Fruit fly (Drosophila melanogaster) Kc167 (cell line): Measurements from ENCODE around the gene CG15404.

Experiments
- Myc ChIP-seq: fragments of >200 bp; optimal IDR thresholded peaks from 2 replicates; lab custom pipeline; 2017; ENCODE audit warnings: missing external identifiers
- Sin3A ChIP-seq: fragments of >200 bp; optimal IDR thresholded peaks from 2 replicates; lab custom pipeline; 2018; ENCODE audit warnings: missing external identifiers
- h ChIP-seq: fragments of >200 bp; optimal IDR thresholded peaks from 3 replicates; lab custom pipeline; 2018; ENCODE audit warnings: missing external identifiers
- insv ChIP-seq: fragments of >200 bp; optimal IDR thresholded peaks from 3 replicates; lab custom pipeline; 2018; ENCODE audit warnings: missing external identifiers
- psq ChIP-seq: fragments of >200 bp; optimal IDR thresholded peaks from 2 replicates; lab custom pipeline; 2017; ENCODE audit warnings: missing external identifiers
- ttk ChIP-seq: sonication (Bioruptor generic); optimal IDR thresholded peaks from 2 replicates; lab custom pipeline; 2017; ENCODE audit warnings: missing external identifiers

CG15404 gene

dm6 chr2L:3173740-3174139, at the start of gene CG15404, which contains the start of gene CG31698:
CG15404 (plus strand) TSS chr2L:3173972.
CG31698 (minus strand) TSS chr2L:3173840.
- no peak for TF ChIP-seq insv (lab: Kevin White, UChicago)
- TF ChIP-seq Sin3A (lab: Kevin White, UChicago), result no peak
- no peak for TF ChIP-seq psq (lab: Kevin White, UChicago)
- TF ChIP-seq ttk (lab: Kevin White, UChicago), result no peak
- no peak for TF ChIP-seq h
- TF ChIP-seq Myc, result no peak

- no peak for TF ChIP-seq Sin3A (lab: Kevin White, UChicago)
- TF ChIP-seq psq (lab: Kevin White, UChicago), result no peak
- TF ChIP-seq h, result no peak
Measured at dm6 chr2L:3124500-3124977, 49.2 kb upstream of the CG15404 start.

- TF ChIP-seq psq (lab: Kevin White, UChicago) (no peak), insv (lab: Kevin White, UChicago) (no peak), Sin3A (lab: Kevin White, UChicago) (no peak), h (no peak)
Measured at dm6 chr2L:3127813-3128212, 46.0 kb upstream of the CG15404 start.

- no peak for TF ChIP-seq psq (lab: Kevin White, UChicago)
- no peak for TF ChIP-seq h
- TF ChIP-seq Sin3A (lab: Kevin White, UChicago), result no peak
- TF ChIP-seq Myc, result no peak
Measured at dm6 chr2L:3128335-3128734, 45.4 kb upstream of the CG15404 start, which contains the start of gene CG15403. CG15403 (plus strand) TSS chr2L:3128635.

dm6 chr2L:3130417-3130816, 43.4 kb upstream of the CG15404 start:
- TF ChIP-seq h (no peak), ttk (lab: Kevin White, UChicago) (no peak), insv (lab: Kevin White, UChicago) (no peak), psq (lab: Kevin White, UChicago) (no peak), Myc (no peak), Sin3A (lab: Kevin White, UChicago) (no peak)

dm6 chr2L:3131641-3132040, 42.1 kb upstream of the CG15404 start:
- TF ChIP-seq insv (lab: Kevin White, UChicago), result no peak
- no peak for TF ChIP-seq ttk (lab: Kevin White, UChicago)
- TF ChIP-seq Sin3A (lab: Kevin White, UChicago), result no peak
- TF ChIP-seq Myc, result no peak
- no peak for TF ChIP-seq psq (lab: Kevin White, UChicago)
- TF ChIP-seq h, result no peak

- TF ChIP-seq ttk (lab: Kevin White, UChicago), result no peak
- TF ChIP-seq Sin3A (lab: Kevin White, UChicago), result no peak
- no peak for TF ChIP-seq psq (lab: Kevin White, UChicago)
- no peak for TF ChIP-seq insv (lab: Kevin White, UChicago)
- TF ChIP-seq h, result no peak
- TF ChIP-seq Myc, result no peak
Measured at dm6 chr2L:3143908-3144307, 29.9 kb upstream of the CG15404 start.

- TF ChIP-seq Myc (no peak), Sin3A (lab: Kevin White, UChicago) (no peak), ttk (lab: Kevin White, UChicago) (no peak), psq (lab: Kevin White, UChicago) (no peak), insv (lab: Kevin White, UChicago) (no peak), h (no peak)
Measured at dm6 chr2L:3144709-3145108, 29.1 kb upstream of the CG15404 start, which contains the start of gene toc. toc (minus strand) TSS chr2L:3144786.

dm6 chr2L:3145470-3145869, 28.3 kb upstream of the CG15404 start, which contains the start of gene ND-B14.5B:
ND-B14.5B (minus strand) TSS chr2L:3145848.
- no peak for TF ChIP-seq ttk (lab: Kevin White, UChicago)
- TF ChIP-seq Myc, result no peak
- TF ChIP-seq insv (lab: Kevin White, UChicago), result no peak
- no peak for TF ChIP-seq Sin3A (lab: Kevin White, UChicago)
- TF ChIP-seq h, result no peak
- TF ChIP-seq psq (lab: Kevin White, UChicago), result no peak

- no peak for TF ChIP-seq Sin3A (lab: Kevin White, UChicago)
- no peak for TF ChIP-seq insv (lab: Kevin White, UChicago)
- no peak for TF ChIP-seq Myc
- no peak for TF ChIP-seq psq (lab: Kevin White, UChicago)
- no peak for TF ChIP-seq ttk (lab: Kevin White, UChicago)
- TF ChIP-seq h, result no peak
Measured at dm6 chr2L:3145897-3146296, 27.9 kb upstream of the CG15404 start.

- TF ChIP-seq psq (lab: Kevin White, UChicago), result no peak
- no peak for TF ChIP-seq ttk (lab: Kevin White, UChicago)
- no peak for TF ChIP-seq Myc
- no peak for TF ChIP-seq insv (lab: Kevin White, UChicago)
- no peak for TF ChIP-seq h
- no peak for TF ChIP-seq Sin3A (lab: Kevin White, UChicago)
Measured at dm6 chr2L:3148959-3149591, 24.7 kb upstream of the CG15404 start.

- TF ChIP-seq insv (lab: Kevin White, UChicago) (no peak), psq (lab: Kevin White, UChicago) (no peak), Sin3A (lab: Kevin White, UChicago) (no peak), ttk (lab: Kevin White, UChicago) (no peak), h (no peak), Myc (no peak)
Measured at dm6 chr2L:3151657-3152056, 22.1 kb upstream of the CG15404 start.
